Fruit fly (Drosophila melanogaster): Measurements from ENCODE around the gene CG14506.

The CG14506 gene

DNA sequence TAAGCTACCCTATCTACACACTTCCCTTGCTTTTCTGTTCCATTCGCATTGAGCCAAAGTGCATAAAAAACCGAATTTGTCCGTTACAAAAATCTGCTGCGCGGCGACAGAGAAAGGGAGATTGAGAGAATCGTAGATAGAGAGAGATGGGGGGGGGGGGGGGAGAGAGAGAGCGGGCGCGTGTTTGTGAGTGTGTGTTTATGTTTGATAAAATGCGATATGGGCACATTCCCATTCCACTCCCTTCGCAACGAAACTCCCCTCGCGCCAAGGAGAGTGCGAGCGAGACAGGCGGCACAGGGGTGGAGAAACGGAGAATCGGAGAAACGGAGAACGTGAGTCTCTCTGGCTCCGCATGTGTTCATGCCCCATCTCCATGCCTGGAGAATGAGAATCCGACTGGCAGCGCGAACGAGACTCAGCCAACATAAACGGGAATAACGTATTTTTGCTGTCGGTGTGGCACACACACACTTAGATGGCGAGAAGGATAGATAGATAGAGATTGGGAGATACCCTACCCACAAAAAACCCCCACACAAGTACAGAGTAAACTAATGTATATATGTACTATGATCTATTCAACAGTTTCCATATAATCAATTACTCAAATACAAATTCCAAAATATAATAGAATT is 9.5 kb downstream of the CG14506 start:
- TF ChIP-seq Pif1A (GFP tag; optimal IDR thresholded peaks at IDR 0.05), result no peak
- TF ChIP-seq CG8159 (tag; optimal IDR thresholded peaks at IDR 0.05), result no peak
- TF ChIP-seq fd96Ca (GFP tag; IDR thresholded peaks at IDR 0.05), result 0 out of 3 replicates have a peak, but pooled peaks have one; percentile 31
- TF ChIP-seq CG15710 (tag; optimal IDR thresholded peaks at IDR 0.05), result no peak
- TF ChIP-seq CG4496 (GFP tag; IDR thresholded peaks at IDR 0.05), result peak; percentile 57; the same call in 1 of the 3 replicates
- TF ChIP-seq CG8301 (tag; optimal IDR thresholded peaks at IDR 0.05), result no peak
- TF ChIP-seq CG14655 (GFP tag; optimal IDR thresholded peaks at IDR 0.05), result peak; percentile 28
- TF ChIP-seq gl (tag; optimal IDR thresholded peaks at IDR 0.05), result no peak
- TF ChIP-seq D1 (tag; optimal IDR thresholded peaks at IDR 0.05), result no peak
- no peak for TF ChIP-seq rn (GFP tag; IDR thresholded peaks at IDR 0.05)
- peak; percentile 30 for TF ChIP-seq EcR (GFP tag; optimal IDR thresholded peaks at IDR 0.05)
- TF ChIP-seq Ets98B (GFP tag; IDR thresholded peaks at IDR 0.05), result no peak
- no peak for TF ChIP-seq Pif1B (GFP tag; optimal IDR thresholded peaks at IDR 0.05)
- no peak for TF ChIP-seq CG17806 (tag; optimal IDR thresholded peaks at IDR 0.05)
- no peak for TF ChIP-seq CG9948 (tag; optimal IDR thresholded peaks at IDR 0.05)
- no peak for TF ChIP-seq Snoo (tag; optimal IDR thresholded peaks at IDR 0.05)
- peak; percentile 54 for TF ChIP-seq CG13204 (GFP tag; optimal IDR thresholded peaks at IDR 0.05)
- TF ChIP-seq CG12605 (GFP tag; IDR thresholded peaks at IDR 0.05), result no peak

DNA sequence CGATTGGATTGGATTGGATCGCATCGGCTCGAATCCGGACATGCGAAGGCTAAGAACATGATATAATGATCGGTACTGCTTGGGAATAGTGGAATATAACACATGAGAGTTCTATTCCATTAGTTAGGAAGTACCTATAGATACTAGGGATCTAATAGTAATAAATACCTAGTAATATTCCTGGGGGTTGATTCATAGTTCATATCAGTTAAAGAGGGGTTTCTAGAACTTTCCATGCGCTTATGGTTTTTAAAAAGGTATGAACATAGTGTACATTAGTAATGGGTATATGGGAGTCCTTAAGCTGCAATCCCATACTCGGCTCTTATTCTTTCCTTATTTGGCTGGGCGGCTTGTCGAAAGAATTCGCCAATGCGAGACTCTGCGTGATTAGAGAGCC is 12.7 kb downstream of the CG14506 start:
- no peak for TF ChIP-seq CG32121 (GFP tag; IDR thresholded peaks at IDR 0.05)
- no peak for TF ChIP-seq gl (tag; optimal IDR thresholded peaks at IDR 0.05)
- TF ChIP-seq Ets98B (GFP tag; IDR thresholded peaks at IDR 0.05), result no peak
- no peak for TF ChIP-seq CG12605 (GFP tag; IDR thresholded peaks at IDR 0.05)
- no peak for TF ChIP-seq Pif1A (GFP tag; optimal IDR thresholded peaks at IDR 0.05)
- no peak for TF ChIP-seq EcR (GFP tag; optimal IDR thresholded peaks at IDR 0.05)
- TF ChIP-seq rn (GFP tag; IDR thresholded peaks at IDR 0.05), result no peak
- no peak for TF ChIP-seq CG13204 (GFP tag; optimal IDR thresholded peaks at IDR 0.05)
- no peak for TF ChIP-seq fd96Ca (GFP tag; IDR thresholded peaks at IDR 0.05)
- no peak for TF ChIP-seq CG15710 (tag; optimal IDR thresholded peaks at IDR 0.05)
- no peak for TF ChIP-seq CG34367 (tag; optimal IDR thresholded peaks at IDR 0.05)
- no peak for TF ChIP-seq Snoo (tag; optimal IDR thresholded peaks at IDR 0.05)
- no peak for TF ChIP-seq CG4496 (GFP tag; IDR thresholded peaks at IDR 0.05)
- no peak for TF ChIP-seq CG17806 (tag; optimal IDR thresholded peaks at IDR 0.05)

DNA sequence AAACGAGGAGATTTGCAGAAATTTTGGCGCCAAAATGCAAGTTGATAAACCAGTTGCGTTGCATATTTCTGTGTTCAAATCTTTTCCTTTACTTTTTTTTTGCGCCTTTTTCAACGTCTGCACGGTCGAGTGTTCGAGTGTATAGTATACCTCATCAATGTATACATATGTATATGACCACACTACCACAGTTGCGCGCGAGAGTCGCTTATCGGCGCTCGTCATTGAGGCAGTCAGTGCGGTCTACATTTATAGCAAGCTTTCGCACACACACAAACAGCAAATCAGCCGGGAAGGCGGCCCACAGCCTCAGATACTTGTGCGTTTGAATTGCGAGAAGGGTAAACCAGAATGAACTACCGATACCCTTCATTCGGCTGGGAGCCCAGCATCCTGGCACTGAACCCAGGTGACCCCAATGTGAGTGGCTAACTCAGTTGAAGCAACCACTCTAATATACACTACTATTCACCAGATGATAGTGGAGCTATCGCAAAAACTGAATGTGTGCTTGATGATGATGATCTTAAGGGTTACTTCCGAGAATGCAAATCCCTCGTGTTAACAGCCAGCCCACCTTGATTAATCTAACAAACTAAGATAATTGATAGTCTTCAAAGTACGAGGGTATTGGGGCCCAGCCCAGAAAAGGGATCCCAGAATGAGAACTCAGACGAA is 13.9 kb downstream of the CG14506 start:
- TF ChIP-seq CG15710 (tag; optimal IDR thresholded peaks at IDR 0.05) (no peak), CG32121 (GFP tag; IDR thresholded peaks at IDR 0.05) (no peak), CG10348 (GFP tag; IDR thresholded peaks at IDR 0.05) (no peak), CG14655 (GFP tag; optimal IDR thresholded peaks at IDR 0.05) (peak; percentile 62), Ets98B (GFP tag; IDR thresholded peaks at IDR 0.05) (no peak), rn (GFP tag; IDR thresholded peaks at IDR 0.05) (no peak), CG8301 (tag; optimal IDR thresholded peaks at IDR 0.05) (no peak), Pif1A (GFP tag; optimal IDR thresholded peaks at IDR 0.05) (no peak), CG4496 (GFP tag; IDR thresholded peaks at IDR 0.05) (peak; percentile 76; the same call in 2 of the 3 replicates), CG12605 (GFP tag; IDR thresholded peaks at IDR 0.05) (no peak), CG17806 (tag; optimal IDR thresholded peaks at IDR 0.05) (peak; percentile 29), D1 (tag; optimal IDR thresholded peaks at IDR 0.05) (no peak), fd96Ca (GFP tag; IDR thresholded peaks at IDR 0.05) (no peak), CG34367 (tag; optimal IDR thresholded peaks at IDR 0.05) (peak; percentile 25), Snoo (tag; optimal IDR thresholded peaks at IDR 0.05) (no peak), CG9948 (tag; optimal IDR thresholded peaks at IDR 0.05) (peak; percentile 44), gl (tag; optimal IDR thresholded peaks at IDR 0.05) (peak; percentile 38), CG13204 (GFP tag; optimal IDR thresholded peaks at IDR 0.05) (peak; percentile 0), EcR (GFP tag; optimal IDR thresholded peaks at IDR 0.05) (peak; percentile 73), CG8159 (tag; optimal IDR thresholded peaks at IDR 0.05) (peak; percentile 32), Pif1B (GFP tag; optimal IDR thresholded peaks at IDR 0.05) (no peak)

DNA sequence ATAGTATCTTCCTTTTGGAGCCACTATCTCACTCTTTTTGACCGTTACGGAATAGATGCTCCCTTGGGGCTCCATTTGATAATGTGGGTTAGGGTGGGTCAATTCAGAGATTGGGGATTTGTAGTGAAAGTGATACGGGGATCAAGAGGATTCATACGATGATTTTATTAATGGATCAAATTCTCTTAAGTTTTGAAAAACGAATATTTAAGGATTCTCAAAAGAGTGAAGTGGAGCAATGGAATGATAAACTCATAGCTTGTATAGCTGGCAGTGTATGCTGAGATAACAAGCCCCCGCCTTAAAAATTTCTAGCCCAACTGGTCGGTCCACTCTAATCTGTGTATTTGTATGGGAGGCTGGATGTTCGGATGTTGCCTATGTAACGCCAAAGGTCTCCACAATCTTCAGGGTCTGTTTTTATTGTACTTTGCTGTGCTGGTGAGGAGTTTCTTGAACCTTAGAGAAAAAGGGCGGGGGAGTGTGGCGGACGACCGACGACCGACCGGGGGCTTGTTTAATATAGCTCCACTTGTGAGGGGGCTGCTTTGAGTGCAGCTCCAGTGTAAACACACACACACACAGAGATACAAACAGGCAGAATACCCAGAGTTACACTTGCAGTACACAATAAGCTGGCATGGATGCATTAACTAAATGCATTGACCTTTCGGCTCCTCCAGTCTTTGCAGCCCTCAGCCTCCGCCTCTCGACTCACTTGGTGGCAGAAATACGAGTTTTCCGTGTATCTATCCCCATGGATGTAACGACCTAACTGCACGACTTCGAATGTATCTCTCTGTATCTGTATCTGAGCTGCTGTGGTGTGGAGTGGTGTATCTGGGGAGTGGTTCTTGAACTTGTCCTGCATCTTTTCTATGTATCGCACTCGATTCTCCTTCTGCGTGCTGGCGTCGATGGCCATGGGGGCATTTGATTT is 16.1 kb downstream of the CG14506 start:
- TF ChIP-seq CG14655 (GFP tag; optimal IDR thresholded peaks at IDR 0.05) (peak; percentile 85), CG34367 (tag; optimal IDR thresholded peaks at IDR 0.05) (peak; percentile 69), Snoo (tag; optimal IDR thresholded peaks at IDR 0.05) (no peak), D1 (tag; optimal IDR thresholded peaks at IDR 0.05) (peak; percentile 37), CG12605 (GFP tag; IDR thresholded peaks at IDR 0.05) (peak; percentile 35; the same call in 1 of the 2 replicates), gl (tag; optimal IDR thresholded peaks at IDR 0.05) (no peak), fd96Ca (GFP tag; IDR thresholded peaks at IDR 0.05) (peak; percentile 28; the same call in 1 of the 3 replicates), CG4496 (GFP tag; IDR thresholded peaks at IDR 0.05) (peak; percentile 71; the same call in 2 of the 3 replicates), Pif1B (GFP tag; optimal IDR thresholded peaks at IDR 0.05) (peak; percentile 67), CG9948 (tag; optimal IDR thresholded peaks at IDR 0.05) (peak; percentile 79), CG10348 (GFP tag; IDR thresholded peaks at IDR 0.05) (no peak), CG32121 (GFP tag; IDR thresholded peaks at IDR 0.05) (no peak), CG8159 (tag; optimal IDR thresholded peaks at IDR 0.05) (peak; percentile 97), EcR (GFP tag; optimal IDR thresholded peaks at IDR 0.05) (peak; percentile 98), rn (GFP tag; IDR thresholded peaks at IDR 0.05) (0 out of 2 replicates have a peak, but pooled peaks have one; percentile 10), CG8301 (tag; optimal IDR thresholded peaks at IDR 0.05) (peak; percentile 75), CG15710 (tag; optimal IDR thresholded peaks at IDR 0.05) (peak; percentile 62), Ets98B (GFP tag; IDR thresholded peaks at IDR 0.05) (peak; percentile 39; the same call in 1 of the 2 replicates), CG17806 (tag; optimal IDR thresholded peaks at IDR 0.05) (peak; percentile 65), Pif1A (GFP tag; optimal IDR thresholded peaks at IDR 0.05) (peak; percentile 69), CG13204 (GFP tag; optimal IDR thresholded peaks at IDR 0.05) (peak; percentile 13)

Data from whole organism, pupa.